Worm (Caenorhabditis elegans): ENCODE measurements around the gene Y39H10B.3.

Y39H10B.3 gene

ce11 chrV:3703888-3704287 is 33.3 kb downstream of the Y39H10B.3 start (continued):
- TF ChIP-seq T26A8.4 (GFP tag; IDR thresholded peaks at IDR 0.05): peak; percentile 37; the same call in 1 of the 2 replicates
- TF ChIP-seq F37D6.2 (tag; optimal IDR thresholded peaks at IDR 0.05): peak; percentile 8
- 0 out of 2 replicates have a peak, but pooled peaks have one; percentile 35 for TF ChIP-seq ctbp-1 (GFP tag; IDR thresholded peaks at IDR 0.05)
- no peak for TF ChIP-seq spr-3 (GFP tag; optimal IDR thresholded peaks at IDR 0.05)
- TF ChIP-seq cey-2 (tag; optimal IDR thresholded peaks at IDR 0.05; ENCODE audit: borderline replicate concordance, insufficient read depth): no peak
- no peak for TF ChIP-seq madf-9 (GFP tag; conservative IDR thresholded peaks at IDR 0.05)
- TF ChIP-seq daf-16 (GFP tag; optimal IDR thresholded peaks at IDR 0.05): no peak
- TF ChIP-seq daf-16 (tag; optimal IDR thresholded peaks at IDR 0.05): peak; percentile 32
- peak; percentile 56 for TF ChIP-seq rbr-2 (tag; optimal IDR thresholded peaks at IDR 0.05)
- no peak for TF ChIP-seq lin-1 (GFP tag; IDR thresholded peaks at IDR 0.05)
- no peak for TF ChIP-seq ZK546.5 (tag; optimal IDR thresholded peaks at IDR 0.05)
- no peak for TF ChIP-seq snpc-1.2 (GFP tag; IDR thresholded peaks at IDR 0.05)
- TF ChIP-seq pha-4 (GFP tag; IDR thresholded peaks at IDR 0.05): peak; percentile 68; the same call in 1 of the 2 replicates
- TF ChIP-seq pha-4 (tag; optimal IDR thresholded peaks at IDR 0.05): no peak
- TF ChIP-seq php-3 (GFP tag; IDR thresholded peaks at IDR 0.05): no peak
- TF ChIP-seq ztf-7 (tag; optimal IDR thresholded peaks at IDR 0.05): no peak
- no peak for TF ChIP-seq Y105C5A.15 (GFP tag; IDR thresholded peaks at IDR 0.05)
- TF ChIP-seq daf-12 (tag; optimal IDR thresholded peaks at IDR 0.05): no peak
- TF ChIP-seq nhr-111 (GFP tag; optimal IDR thresholded peaks at IDR 0.05): no peak
- TF ChIP-seq lin-15B (tag; optimal IDR thresholded peaks at IDR 0.05): no peak
- TF ChIP-seq lir-3 (tag; optimal IDR thresholded peaks at IDR 0.05): no peak
- TF ChIP-seq duxl-1 (tag; optimal IDR thresholded peaks at IDR 0.05; ENCODE audit: poor library complexity): peak; percentile 41
- TF ChIP-seq dmd-6 (GFP tag; IDR thresholded peaks at IDR 0.05): peak; percentile 62
- TF ChIP-seq aly-2 (tag; optimal IDR thresholded peaks at IDR 0.05): no peak
- TF ChIP-seq ceh-20 (GFP tag; IDR thresholded peaks at IDR 0.05): no peak
- peak; percentile 48 for TF ChIP-seq dpl-1 (GFP tag; optimal IDR thresholded peaks at IDR 0.05)
- no peak for TF ChIP-seq egl-27 (tag; optimal IDR thresholded peaks at IDR 0.05)
- no peak for TF ChIP-seq ZK337.2 (GFP tag; IDR thresholded peaks at IDR 0.05)
- TF ChIP-seq skn-1 (tag; optimal IDR thresholded peaks at IDR 0.05): no peak
- peak; percentile 34 for TF ChIP-seq nhr-28 (tag; optimal IDR thresholded peaks at IDR 0.05)
- no peak for TF ChIP-seq mdt-29 (GFP tag; IDR thresholded peaks at IDR 0.05)
- peak; percentile 19 for TF ChIP-seq nhr-102 (tag; optimal IDR thresholded peaks at IDR 0.05)
- TF ChIP-seq dmd-9 (GFP tag; IDR thresholded peaks at IDR 0.05): no peak
- TF ChIP-seq unc-62 (GFP tag; optimal IDR thresholded peaks at IDR 0.05 in 1 of 2): peak in 1 of 2 experiments; percentile 47
- TF ChIP-seq unc-62 (tag; optimal IDR thresholded peaks at IDR 0.05): no peak
- peak; percentile 14 for TF ChIP-seq jun-1 (tag; optimal IDR thresholded peaks at IDR 0.05)
- TF ChIP-seq tag-97 (GFP tag; IDR thresholded peaks at IDR 0.05): no peak
- no peak for TF ChIP-seq unc-39 (tag; optimal IDR thresholded peaks at IDR 0.05)
- TF ChIP-seq lin-29 (GFP tag; IDR thresholded peaks at IDR 0.05): no peak
- TF ChIP-seq set-16 (GFP tag; IDR thresholded peaks at IDR 0.05): 0 out of 2 replicates have a peak, but pooled peaks have one; percentile 49
- TF ChIP-seq tra-1 (GFP tag; IDR thresholded peaks at IDR 0.05): 0 out of 2 replicates have a peak, but pooled peaks have one; percentile 21
- TF ChIP-seq arid-1 (GFP tag; conservative IDR thresholded peaks at IDR 0.05): no peak
- no peak for TF ChIP-seq nhr-41 (GFP tag; IDR thresholded peaks at IDR 0.05)
- peak; percentile 70 for TF ChIP-seq mep-1 (tag; optimal IDR thresholded peaks at IDR 0.05)
- no peak for TF ChIP-seq mxl-2 (GFP tag; conservative IDR thresholded peaks at IDR 0.05)
- TF ChIP-seq mxl-3 (GFP tag; optimal IDR thresholded peaks at IDR 0.05): peak; percentile 8
- no peak for TF ChIP-seq madf-5 (GFP tag; IDR thresholded peaks at IDR 0.05)
- no peak for TF ChIP-seq zip-11 (GFP tag; IDR thresholded peaks at IDR 0.05)
- TF ChIP-seq T20F7.1 (GFP tag; optimal IDR thresholded peaks at IDR 0.05): no peak
- TF ChIP-seq zfp-2 (tag; optimal IDR thresholded peaks at IDR 0.05): no peak
- TF ChIP-seq spr-1 (tag; optimal IDR thresholded peaks at IDR 0.05): peak; percentile 37
- TF ChIP-seq ztf-11 (tag; optimal IDR thresholded peaks at IDR 0.05): no peak
- no peak for TF ChIP-seq pqm-1 (tag; optimal IDR thresholded peaks at IDR 0.05)
